Worm (Caenorhabditis elegans) whole organism, L3 larva: ENCODE data around the gene srg-25.

Experiments
- egl-5 ChIP-seq: fragments of 150-350 bp; optimal IDR thresholded peaks from 2 replicates; lab custom pipeline; 2017; ENCODE audit warnings: missing biosample characterization, missing genetic modification reagents, missing genetic modification characterization, inconsistent platforms
- fos-1 ChIP-seq: fragments of 150-350 bp; optimal IDR thresholded peaks from 2 replicates; lab custom pipeline; 2014; ENCODE audit warnings: missing biosample characterization, missing genetic modification characterization
- lin-15B ChIP-seq: fragments of 150-350 bp; optimal IDR thresholded peaks from 2 replicates; lab custom pipeline; 2014; ENCODE audit warnings: missing biosample characterization, missing genetic modification characterization
- lsy-12 ChIP-seq: sonication (generic microtip); optimal IDR thresholded peaks from 2 replicates; lab custom pipeline; 2016; ENCODE audit warnings: mild to moderate bottlenecking, missing genetic modification characterization, missing compliant biosample characterization
- nhr-28 ChIP-seq: fragments of 150-350 bp; optimal IDR thresholded peaks from 2 replicates; lab custom pipeline; 2014; ENCODE audit warnings: missing biosample characterization, missing genetic modification characterization
- ztf-11 ChIP-seq: fragments of 150-350 bp; optimal IDR thresholded peaks from 2 replicates; lab custom pipeline; 2014; ENCODE audit warnings: missing biosample characterization, missing genetic modification characterization

DNA sequence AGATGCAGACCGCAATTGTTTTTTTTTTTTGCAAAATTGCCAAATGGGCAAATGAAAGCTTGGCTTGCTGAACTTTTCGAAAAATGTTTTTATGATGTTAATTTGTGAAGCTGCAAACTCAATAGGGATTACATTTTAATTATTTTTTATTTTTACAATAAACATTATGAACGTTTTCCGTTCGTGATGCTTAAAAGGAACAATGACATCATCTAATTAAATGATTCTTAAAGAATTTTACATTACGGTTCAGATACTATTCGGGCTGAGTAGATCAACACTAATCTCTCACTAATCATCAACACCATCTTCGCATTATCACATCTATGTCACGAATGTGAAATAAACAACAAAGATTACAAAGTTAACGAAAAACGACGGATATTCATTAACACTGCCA is 32.9 kb downstream of the srg-25 start, which contains the start of gene C10G8.3:
- TF ChIP-seq nhr-28 (tag; lab: Kevin White, UChicago) (no peak), lsy-12 (tag; lab: Kevin White, UChicago) (no peak), fos-1 (no peak), egl-5 (tag; lab: Kevin White, UChicago) (no peak), ztf-11 (no peak), lin-15B (tag; lab: Kevin White, UChicago) (no peak)
